Fruit fly (Drosophila melanogaster) whole organism, embryonic: ENCODE data around the gene CG31952.

Source experiments
- ATbp ChIP-seq: fragments of 200-800 bp; sonication (Bioruptor generic); optimal IDR thresholded peaks from 2 replicates; lab custom pipeline; 2017; ENCODE audit warnings: missing biosample characterization, mild to moderate bottlenecking, missing genetic modification characterization, missing genetic modification reagents
- CG10462 ChIP-seq: fragments of 200-800 bp; sonication (Bioruptor generic); optimal IDR thresholded peaks from 2 replicates; lab custom pipeline; 2016; ENCODE audit warnings: missing biosample characterization, missing genetic modification characterization
- CG11085 ChIP-seq: fragments of 200-800 bp; sonication (Bioruptor generic); IDR thresholded peaks from 2 replicates; pipeline ENCODE4 v1.3.6; 2022; ENCODE audit warnings: missing biosample characterization, missing genetic modification characterization
- CG11504 ChIP-seq: fragments of 200-800 bp; sonication (Bioruptor generic); optimal IDR thresholded peaks from 3 replicates; lab custom pipeline; 2019; ENCODE audit warnings: missing biosample characterization, mild to moderate bottlenecking, missing genetic modification characterization, moderate library complexity
- CG12659 ChIP-seq: fragments of 200-800 bp; sonication (Bioruptor generic); optimal IDR thresholded peaks from 3 replicates; lab custom pipeline; 2017; ENCODE audit warnings: mild to moderate bottlenecking, missing biosample characterization, missing genetic modification reagents, missing genetic modification characterization
- CG15696 ChIP-seq: fragments of 200-800 bp; sonication (Bioruptor generic); optimal IDR thresholded peaks from 2 replicates; lab custom pipeline; 2019; ENCODE audit warnings: missing biosample characterization, mild to moderate bottlenecking, missing genetic modification characterization, moderate library complexity
- CG16813 ChIP-seq: fragments of 200-800 bp; sonication (Bioruptor generic); IDR thresholded peaks from 3 replicates; pipeline ENCODE4 v1.3.6; 2022; ENCODE audit warnings: missing biosample characterization, missing genetic modification characterization; ENCODE audit not compliant: partially characterized antibody
- CG16815 ChIP-seq: fragments of 200-800 bp; sonication (Bioruptor generic); optimal IDR thresholded peaks from 3 replicates; lab custom pipeline; 2017; ENCODE audit warnings: missing biosample characterization, mild to moderate bottlenecking, missing genetic modification characterization
- CG17385 ChIP-seq: fragments of 200-800 bp; sonication (Bioruptor generic); optimal IDR thresholded peaks from 3 replicates; lab custom pipeline; 2018; ENCODE audit warnings: missing biosample characterization, mild to moderate bottlenecking, missing genetic modification characterization
- CG18764 ChIP-seq: fragments of 200-800 bp; sonication (Bioruptor generic); optimal IDR thresholded peaks from 3 replicates; lab custom pipeline; 2016; ENCODE audit warnings: missing biosample characterization, missing genetic modification characterization
- CG31224 ChIP-seq: fragments of 200-800 bp; sonication (Bioruptor generic); IDR thresholded peaks from 2 replicates; pipeline ENCODE4 v1.3.6; 2022; ENCODE audit warnings: missing biosample characterization, missing genetic modification characterization
- CG3163 ChIP-seq: fragments of 200-800 bp; sonication (Bioruptor generic); optimal IDR thresholded peaks from 3 replicates; lab custom pipeline; 2016; ENCODE audit warnings: missing biosample characterization, missing genetic modification characterization
- CG32767 ChIP-seq: fragments of 200-800 bp; sonication (Bioruptor generic); IDR thresholded peaks from 2 replicates; pipeline ENCODE4 v1.3.6; 2022; ENCODE audit warnings: missing biosample characterization, missing genetic modification characterization
- CG3838 ChIP-seq: fragments of 200-800 bp; sonication (Bioruptor generic); optimal IDR thresholded peaks from 3 replicates; lab custom pipeline; 2016; ENCODE audit warnings: missing biosample characterization, missing genetic modification characterization
- CG4282 ChIP-seq: fragments of 200-800 bp; sonication (Bioruptor generic); optimal IDR thresholded peaks from 2 replicates; lab custom pipeline; 2016; ENCODE audit warnings: missing biosample characterization, missing genetic modification characterization
- CG4617 ChIP-seq: fragments of 200-800 bp; sonication (Bioruptor generic); optimal IDR thresholded peaks from 3 replicates; lab custom pipeline; 2016; ENCODE audit warnings: missing biosample characterization, missing genetic modification characterization, borderline replicate concordance
- CG6683 ChIP-seq: fragments of 200-800 bp; sonication (Bioruptor generic); optimal IDR thresholded peaks from 2 replicates; lab custom pipeline; 2017; ENCODE audit warnings: missing biosample characterization, mild to moderate bottlenecking, missing genetic modification characterization, missing genetic modification reagents
- CG9727 ChIP-seq: fragments of 200-800 bp; sonication (Bioruptor generic); optimal IDR thresholded peaks from 3 replicates; lab custom pipeline; 2017; ENCODE audit warnings: missing biosample characterization, mild to moderate bottlenecking, missing genetic modification characterization
- Hmr ChIP-seq: fragments of 200-800 bp; sonication (Bioruptor generic); optimal IDR thresholded peaks from 3 replicates; lab custom pipeline; 2017; ENCODE audit warnings: mild to moderate bottlenecking, missing biosample characterization, missing genetic modification reagents, missing genetic modification characterization
- Hr39 ChIP-seq: fragments of >200 bp; optimal IDR thresholded peaks from 2 replicates; lab custom pipeline; 2017
- Hr51 ChIP-seq, 2 experiments: fragments of 200-800 bp; sonication (Bioruptor generic); optimal IDR thresholded peaks; 2 replicates in 1 of 2; 3 replicates in 1 of 2; lab custom pipeline; 2016 to 2018; ENCODE audit warnings: missing biosample characterization in 2 of 2, missing genetic modification characterization in 2 of 2, mild to moderate bottlenecking in 1 of 2, moderate library complexity in 1 of 2
- MESR4 ChIP-seq: fragments of 200-800 bp; sonication (Bioruptor generic); optimal IDR thresholded peaks from 2 replicates; lab custom pipeline; 2018; ENCODE audit warnings: missing biosample characterization, mild to moderate bottlenecking, missing genetic modification characterization, moderate library complexity
- Med ChIP-seq: fragments of 200-800 bp; sonication (Bioruptor generic); peaks from one replicate; lab custom pipeline; 2016; ENCODE audit warnings: missing biosample characterization, missing genetic modification characterization, mild to moderate bottlenecking, inconsistent platforms, moderate library complexity
- Rx ChIP-seq: fragments of 200-800 bp; sonication (Bioruptor generic); IDR thresholded peaks from 2 replicates; pipeline ENCODE4 v1.3.6; 2022; ENCODE audit warnings: missing biosample characterization, missing genetic modification characterization
- Ssrp ChIP-seq: fragments of 200-800 bp; sonication (Bioruptor generic); optimal IDR thresholded peaks from 2 replicates; lab custom pipeline; 2018; ENCODE audit warnings: missing biosample characterization, mild to moderate bottlenecking, missing genetic modification characterization, moderate library complexity
- Xbp1 ChIP-seq: fragments of 200-800 bp; sonication (Bioruptor generic); optimal IDR thresholded peaks from 3 replicates; lab custom pipeline; 2016; ENCODE audit warnings: missing biosample characterization, mild to moderate bottlenecking, missing genetic modification characterization
- al ChIP-seq: fragments of 200-800 bp; sonication (Bioruptor generic); IDR thresholded peaks from 2 replicates; pipeline ENCODE4 v1.3.6; 2022; ENCODE audit warnings: missing biosample characterization, missing genetic modification characterization
- ap ChIP-seq: fragments of 200-800 bp; sonication (Bioruptor generic); IDR thresholded peaks from 2 replicates; pipeline ENCODE4 v1.3.6; 2022; ENCODE audit warnings: missing biosample characterization, missing genetic modification characterization
- ase ChIP-seq: fragments of 200-800 bp; sonication (Bioruptor generic); IDR thresholded peaks from 3 replicates; pipeline ENCODE4 v1.3.6; 2022; ENCODE audit warnings: missing biosample characterization, missing genetic modification characterization
- btn ChIP-seq: fragments of 200-800 bp; sonication (Bioruptor generic); optimal IDR thresholded peaks from 2 replicates; lab custom pipeline; 2016; ENCODE audit warnings: missing biosample characterization, missing genetic modification characterization
- caup ChIP-seq: fragments of 200-800 bp; sonication (Bioruptor generic); optimal IDR thresholded peaks from 3 replicates; lab custom pipeline; 2017; ENCODE audit warnings: missing biosample characterization, mild to moderate bottlenecking, missing genetic modification characterization, moderate library complexity; ENCODE audit not compliant: severe bottlenecking
- cg ChIP-seq: fragments of 200-800 bp; sonication (Bioruptor generic); optimal IDR thresholded peaks from 3 replicates; lab custom pipeline; 2019; ENCODE audit warnings: missing biosample characterization, mild to moderate bottlenecking, missing genetic modification characterization, moderate library complexity
- exex ChIP-seq: fragments of 200-800 bp; sonication (Bioruptor generic); optimal IDR thresholded peaks from 4 replicates; lab custom pipeline; 2018; ENCODE audit warnings: missing biosample characterization, mild to moderate bottlenecking, missing genetic modification characterization, moderate library complexity
- eyg ChIP-seq: fragments of 200-800 bp; sonication (Bioruptor generic); optimal IDR thresholded peaks from 3 replicates; lab custom pipeline; 2016; ENCODE audit warnings: missing biosample characterization, missing genetic modification characterization
- fru ChIP-seq: fragments of >200 bp; optimal IDR thresholded peaks from 2 replicates; lab custom pipeline; 2017
- fu2 ChIP-seq: fragments of 200-800 bp; sonication (Bioruptor generic); optimal IDR thresholded peaks from 2 replicates; lab custom pipeline; 2016; ENCODE audit warnings: missing biosample characterization, missing genetic modification characterization
- jigr1 ChIP-seq: fragments of 200-800 bp; sonication (Bioruptor generic); IDR thresholded peaks from 3 replicates; pipeline ENCODE4 v1.3.6; 2022; ENCODE audit warnings: missing biosample characterization, missing genetic modification characterization
- mld ChIP-seq: fragments of 200-800 bp; sonication (Bioruptor generic); IDR thresholded peaks from 3 replicates; pipeline ENCODE4 v1.3.6; 2022; ENCODE audit warnings: missing biosample characterization, missing genetic modification characterization; ENCODE audit not compliant: partially characterized antibody
- nom ChIP-seq: fragments of 200-800 bp; sonication (Bioruptor generic); optimal IDR thresholded peaks from 2 replicates; lab custom pipeline; 2017; ENCODE audit warnings: missing biosample characterization, missing genetic modification characterization, mild to moderate bottlenecking, moderate library complexity, missing genetic modification reagents
- pan ChIP-seq, 4 experiments: fragments of >200 bp in 3 of 4; fragments of 200-800 bp in 1 of 4; sonication (Bioruptor generic) in 1 of 4; optimal IDR thresholded peaks in 3 of 4; IDR thresholded peaks in 1 of 4; 2 replicates each; pipeline versions ENCODE4 v1.3.6 to Lab custom; 2017 to 2022; ENCODE audit warnings: missing biosample characterization in 2 of 4, missing genetic modification characterization in 2 of 4, mixed read lengths in 1 of 4
- pfk ChIP-seq: fragments of 200-800 bp; sonication (Bioruptor generic); optimal IDR thresholded peaks from 2 replicates; lab custom pipeline; 2018; ENCODE audit warnings: missing biosample characterization, mild to moderate bottlenecking, missing genetic modification characterization, moderate library complexity
- pzg ChIP-seq: fragments of 200-800 bp; sonication (Bioruptor generic); optimal IDR thresholded peaks from 3 replicates; lab custom pipeline; 2018; ENCODE audit warnings: missing biosample characterization, mild to moderate bottlenecking, missing genetic modification characterization, moderate library complexity
- salm ChIP-seq: fragments of 200-800 bp; sonication (Bioruptor generic); optimal IDR thresholded peaks from 2 replicates; lab custom pipeline; 2018; ENCODE audit warnings: missing biosample characterization, mild to moderate bottlenecking, missing genetic modification characterization
- seq ChIP-seq: fragments of 200-800 bp; sonication (Bioruptor generic); IDR thresholded peaks from 2 replicates; pipeline ENCODE4 v1.3.6; 2022; ENCODE audit warnings: missing biosample characterization, missing genetic modification characterization
- shn ChIP-seq: fragments of 200-800 bp; sonication (Bioruptor generic); optimal IDR thresholded peaks from 3 replicates; lab custom pipeline; 2016; ENCODE audit warnings: missing biosample characterization, missing genetic modification characterization
- sima ChIP-seq: fragments of 200-800 bp; sonication (Bioruptor generic); optimal IDR thresholded peaks from 2 replicates; lab custom pipeline; 2016; ENCODE audit warnings: missing biosample characterization, missing genetic modification characterization
- tgo ChIP-seq: fragments of 200-800 bp; sonication (Bioruptor generic); IDR thresholded peaks from 3 replicates; pipeline ENCODE4 v1.3.6; 2022; ENCODE audit warnings: missing biosample characterization, missing genetic modification characterization
- twi ChIP-seq: fragments of 200-800 bp; optimal IDR thresholded peaks from 2 replicates; lab custom pipeline; 2019; ENCODE audit warnings: missing biosample characterization, mild to moderate bottlenecking, missing genetic modification characterization, moderate library complexity
- unpg ChIP-seq: fragments of 200-800 bp; sonication (Bioruptor generic); optimal IDR thresholded peaks from 3 replicates; lab custom pipeline; 2018; ENCODE audit warnings: missing biosample characterization, mild to moderate bottlenecking, missing genetic modification characterization, moderate library complexity
- zf30C ChIP-seq: fragments of 200-800 bp; sonication (Bioruptor generic); optimal IDR thresholded peaks from 3 replicates; lab custom pipeline; 2018; ENCODE audit warnings: missing biosample characterization, mild to moderate bottlenecking, missing genetic modification characterization
- zfh1 ChIP-seq: fragments of 200-800 bp; sonication (Bioruptor generic); IDR thresholded peaks from 3 replicates; pipeline ENCODE4 v1.3.6; 2022; ENCODE audit warnings: missing biosample characterization, missing genetic modification characterization

The CG31952 gene

DNA sequence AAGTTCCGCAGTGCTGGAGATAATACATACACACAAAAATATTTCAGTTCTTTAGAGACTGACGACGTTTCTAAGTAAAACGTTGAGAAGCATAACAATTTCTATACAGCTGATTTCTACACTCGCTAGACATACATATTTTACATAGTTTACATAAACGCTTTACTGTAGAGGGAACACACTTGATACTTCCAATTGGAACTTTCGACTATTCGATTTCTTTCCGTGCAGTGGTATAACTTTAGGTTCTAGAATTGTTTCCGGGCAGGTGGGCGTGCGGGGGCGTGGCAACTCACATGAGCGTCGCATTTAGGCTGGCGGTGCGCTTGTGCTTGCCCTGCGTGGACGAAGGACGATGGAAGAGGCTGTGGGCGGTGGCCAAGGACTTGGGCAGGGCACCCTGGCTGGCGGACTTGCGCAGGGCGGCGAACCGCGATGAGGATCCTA lies 44.0 kb upstream of the CG31952 start (continued):
- TF ChIP-seq unpg (peak; percentile 12), ase (GFP tag; lab: Robert Waterston, UW) (no peak), sima (GFP tag; lab: Kevin White, UChicago) (no peak), caup (GFP tag; lab: Kevin White, UChicago) (peak; percentile 9), CG32767 (GFP tag; lab: Robert Waterston, UW) (no peak), CG3838 (GFP tag; lab: Kevin White, UChicago) (no peak), eyg (GFP tag; lab: Kevin White, UChicago) (no peak), ATbp (GFP tag; lab: Kevin White, UChicago) (no peak), CG15696 (tag; lab: Kevin White, UChicago) (no peak), exex (tag; lab: Kevin White, UChicago) (no peak), fu2 (no peak), twi (tag; lab: Kevin White, UChicago) (no peak), nom (no peak), Med (peak; percentile 87), btn (GFP tag; lab: Kevin White, UChicago) (peak; percentile 5), mld (GFP tag; lab: Robert Waterston, UW) (no peak), pzg (no peak), CG10462 (no peak), CG17385 (GFP tag; lab: Kevin White, UChicago) (no peak), CG16813 (GFP tag; lab: Robert Waterston, UW) (peak; percentile 47), seq (no peak), shn (GFP tag; lab: Kevin White, UChicago) (no peak), Hr39 (no peak), salm (no peak), fru (lab: Kevin White, UChicago) (no peak), CG31224 (no peak), MESR4 (no peak), CG6683 (no peak), zf30C (peak; percentile 72), Ssrp (tag; lab: Kevin White, UChicago) (no peak), CG16815 (no peak), CG12659 (GFP tag; lab: Kevin White, UChicago) (no peak), CG9727 (GFP tag; lab: Kevin White, UChicago) (no peak), ap (no peak), Hmr (GFP tag; lab: Kevin White, UChicago) (no peak), pfk (no peak), pan (optimal IDR thresholded peaks at IDR 0.05; lab: Kevin White, UChicago) (no peak), pan (GFP tag; optimal IDR thresholded peaks at IDR 0.05 in 1 of 2, IDR thresholded peaks at IDR 0.05 in 1 of 2) (no peak), CG18764 (no peak), al (GFP tag; lab: Robert Waterston, UW) (no peak), CG4282 (GFP tag; lab: Kevin White, UChicago) (no peak), Rx (GFP tag; lab: Robert Waterston, UW) (0 out of 2 replicates have a peak, but pooled peaks have one; percentile 14), CG11085 (GFP tag; lab: Robert Waterston, UW) (no peak), CG4617 (GFP tag; lab: Kevin White, UChicago) (no peak), CG3163 (GFP tag; lab: Kevin White, UChicago) (no peak), Xbp1 (GFP tag; lab: Kevin White, UChicago) (no peak), Hr51 (GFP tag; optimal IDR thresholded peaks at IDR 0.05; lab: Kevin White, UChicago) (peak in 1 of 2 experiments; percentile 3), tgo (GFP tag; lab: Robert Waterston, UW) (no peak), CG11504 (tag; lab: Kevin White, UChicago) (peak; percentile 37), zfh1 (no peak), cg (GFP tag; lab: Kevin White, UChicago) (no peak), jigr1 (GFP tag; lab: Robert Waterston, UW) (no peak)
